Fruit fly (Drosophila melanogaster) S2 (cell line): ENCODE measurements around the gene S-Lap1.

ENCODE experiments used
- CG8478 ChIP-seq: fragments of >200 bp; optimal IDR thresholded peaks from 2 replicates; lab custom pipeline; 2018
- CTCF ChIP-seq, 2 experiments: fragments of >200 bp; optimal IDR thresholded peaks; 2 replicates each; lab custom pipeline; 2018

The S-Lap1 gene

dm6 chr3L:8655217-8655896, 38.3 kb downstream of the S-Lap1 start:
- TF ChIP-seq CTCF (optimal IDR thresholded peaks at IDR 0.05; lab: Kevin White, UChicago): no peak

DNA sequence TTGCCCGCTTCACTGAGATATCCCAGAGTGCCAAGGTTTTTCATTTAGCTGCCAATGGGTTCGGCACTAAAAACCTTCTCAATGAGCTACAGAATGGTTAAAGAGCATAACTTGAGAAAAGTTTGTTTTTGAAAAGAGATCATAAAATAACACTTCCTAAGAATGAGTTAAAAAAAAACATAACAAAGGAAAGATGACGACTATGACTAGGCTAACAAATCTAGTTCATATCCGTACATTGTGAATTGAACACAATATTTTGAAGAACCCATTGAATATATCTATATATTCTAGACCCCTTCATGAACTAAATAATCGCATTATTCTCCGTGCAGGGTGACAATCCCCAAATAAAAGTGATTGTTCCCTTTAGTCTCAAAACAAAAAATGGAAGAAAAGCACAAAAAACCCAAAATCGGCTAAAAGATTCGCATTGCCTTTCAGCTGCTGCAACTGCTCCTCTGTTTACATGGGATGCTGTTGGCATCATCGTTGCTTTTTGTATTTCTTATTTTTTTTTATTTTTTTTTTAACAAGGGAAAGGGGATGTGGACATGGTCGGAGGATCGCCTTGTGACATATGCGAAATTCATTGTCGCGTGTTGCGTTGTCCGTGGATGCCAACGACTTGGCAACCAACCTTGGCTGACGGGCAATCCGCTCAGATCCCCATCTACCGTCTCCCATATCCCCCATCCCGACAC, 39.8 kb downstream of the S-Lap1 start:
- TF ChIP-seq CTCF (optimal IDR thresholded peaks at IDR 0.05; lab: Kevin White, UChicago) (no peak), CG8478 (lab: Kevin White, UChicago) (no peak)

DNA sequence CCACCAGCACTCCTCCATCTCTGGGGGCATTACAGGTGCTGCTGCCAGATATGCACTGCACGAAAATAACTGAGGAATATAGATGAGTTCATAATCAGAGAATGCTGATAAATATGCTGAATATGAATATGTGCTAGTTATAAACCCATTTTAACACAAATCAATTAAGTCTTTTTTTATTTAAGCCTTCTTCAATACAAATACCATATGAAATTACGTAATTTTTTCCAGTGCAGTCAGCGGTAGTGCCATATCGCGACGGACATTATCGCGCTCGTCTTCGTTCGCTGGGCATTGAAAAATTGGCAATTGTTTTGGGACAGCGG, 40.4 kb downstream of the S-Lap1 start:
- TF ChIP-seq CG8478 (lab: Kevin White, UChicago): no peak
- TF ChIP-seq CTCF (optimal IDR thresholded peaks at IDR 0.05; lab: Kevin White, UChicago): no peak

DNA sequence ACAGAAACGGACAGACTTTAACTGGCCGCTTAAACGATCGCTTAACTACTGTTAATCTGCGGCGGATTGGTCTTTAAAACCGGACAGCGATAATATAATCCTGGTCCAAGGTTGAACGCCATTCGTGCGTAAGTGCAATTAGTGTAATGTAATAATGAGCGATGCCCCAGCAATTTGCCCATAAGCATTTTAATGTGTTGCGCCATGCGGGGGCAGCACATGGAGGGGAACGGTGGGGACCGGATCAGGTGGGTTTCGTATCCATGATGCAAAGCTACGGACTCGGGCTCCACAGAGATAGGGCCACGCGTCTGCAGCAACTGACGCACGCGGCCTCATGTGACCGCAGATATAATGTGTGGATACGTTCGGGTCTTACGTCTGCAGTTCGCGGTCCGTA, 40.8 kb downstream of the S-Lap1 start:
- TF ChIP-seq CG8478 (lab: Kevin White, UChicago) (no peak), CTCF (optimal IDR thresholded peaks at IDR 0.05; lab: Kevin White, UChicago) (no peak)

DNA sequence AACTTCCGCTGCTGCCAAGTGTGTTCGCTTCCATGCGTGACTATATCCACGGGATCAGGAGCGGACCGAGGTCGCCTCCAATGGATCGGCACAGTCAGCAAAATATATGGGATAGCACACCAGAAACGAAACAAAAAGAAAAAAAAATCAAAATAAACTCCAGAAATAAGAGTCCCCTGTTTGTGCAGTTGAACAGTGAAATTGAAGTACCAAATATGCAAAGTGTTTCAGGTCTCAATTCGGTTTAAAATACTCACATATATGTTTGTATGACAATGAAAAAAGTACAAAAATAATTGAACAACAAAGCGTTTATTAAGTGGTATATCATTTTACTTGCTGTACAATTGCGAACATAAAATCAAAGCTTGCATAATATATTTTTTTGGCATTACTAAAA, 42.6 kb downstream of the S-Lap1 start:
- TF ChIP-seq CG8478 (lab: Kevin White, UChicago): no peak
- TF ChIP-seq CTCF (optimal IDR thresholded peaks at IDR 0.05; lab: Kevin White, UChicago): no peak

- TF ChIP-seq CTCF (optimal IDR thresholded peaks at IDR 0.05; lab: Kevin White, UChicago) (no peak), CG8478 (lab: Kevin White, UChicago) (no peak)
Observed at dm6 chr3L:8660800-8661199, 43.8 kb downstream of the S-Lap1 start.

dm6 chr3L:8661793-8662669, 45.0 kb downstream of the S-Lap1 start:
- TF ChIP-seq CTCF (optimal IDR thresholded peaks at IDR 0.05; lab: Kevin White, UChicago) (no peak), CG8478 (lab: Kevin White, UChicago) (no peak)

dm6 chr3L:8666098-8666497, 49.1 kb downstream of the S-Lap1 start:
- no peak for TF ChIP-seq CTCF (optimal IDR thresholded peaks at IDR 0.05; lab: Kevin White, UChicago)

DNA sequence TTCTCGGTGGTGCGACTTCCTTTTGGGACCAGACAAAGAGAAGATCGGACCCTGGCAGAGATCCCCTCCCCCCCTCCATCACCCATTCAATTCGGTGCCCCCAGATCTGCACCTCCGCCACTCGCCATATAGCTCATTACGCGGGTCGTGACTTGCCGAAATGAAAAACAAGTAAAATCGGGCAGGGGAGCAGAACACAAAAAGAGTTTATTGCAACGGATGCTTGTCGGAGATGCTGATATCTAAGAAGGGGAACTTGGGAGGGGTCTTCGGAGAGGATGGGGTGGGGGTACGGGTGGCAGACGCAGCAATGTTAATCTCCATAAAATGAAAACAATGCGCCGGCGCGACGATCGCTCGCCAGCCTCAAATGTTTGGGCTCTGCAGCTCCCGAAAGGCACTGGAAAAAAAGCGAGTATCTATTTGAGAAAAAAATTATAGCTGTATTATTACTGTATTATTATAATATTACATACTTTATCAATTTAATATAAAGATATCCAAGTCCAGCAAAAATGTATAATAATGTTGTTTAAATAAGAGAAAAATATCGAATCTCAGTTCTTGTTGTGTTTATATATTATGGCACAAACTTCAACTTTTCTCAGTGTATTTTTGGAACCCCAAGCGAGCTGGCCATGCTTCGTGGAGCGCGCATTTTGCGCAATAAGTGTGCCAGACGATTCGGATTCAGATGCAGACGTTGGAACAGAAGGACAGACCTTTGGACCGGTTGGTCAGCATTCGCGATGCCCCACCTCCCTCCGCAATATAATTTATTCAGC, 51.0 kb downstream of the S-Lap1 start:
- TF ChIP-seq CG8478 (lab: Kevin White, UChicago): no peak
